Worm (Caenorhabditis elegans): ENCODE data around the gene skr-3.

DNA sequence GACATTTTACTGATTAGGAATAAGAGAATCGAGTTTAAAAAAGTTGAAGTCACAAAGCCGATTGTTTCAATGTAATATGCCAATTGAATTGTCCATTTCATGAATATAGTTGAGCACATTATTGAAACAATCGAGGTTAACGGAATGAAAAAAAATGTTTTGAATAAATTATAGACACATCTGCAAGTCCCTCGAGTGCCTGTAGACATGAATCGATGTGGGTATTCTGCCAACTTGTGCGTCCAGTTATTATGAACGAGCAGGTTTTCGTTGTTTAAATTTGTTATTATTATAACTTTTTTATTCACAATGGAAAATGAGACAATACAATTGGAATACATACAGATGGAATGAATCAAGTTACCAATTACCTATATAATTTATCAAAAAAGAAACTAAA is 37.5 kb downstream of the skr-3 start, which contains the start of gene str-99:
- TF ChIP-seq lin-39 (tag; optimal IDR thresholded peaks at IDR 0.05): no peak
- no peak for TF ChIP-seq unc-62 (GFP tag; optimal IDR thresholded peaks at IDR 0.05)
- TF ChIP-seq R02D3.7 (tag; optimal IDR thresholded peaks at IDR 0.05): no peak
- no peak for TF ChIP-seq elt-1 (tag; optimal IDR thresholded peaks at IDR 0.05)
- no peak for TF ChIP-seq skn-1 (tag; optimal IDR thresholded peaks at IDR 0.05)
- TF ChIP-seq mdl-1 (tag; optimal IDR thresholded peaks at IDR 0.05): no peak
- no peak for TF ChIP-seq ZK546.5 (tag; optimal IDR thresholded peaks at IDR 0.05)
- no peak for TF ChIP-seq unc-39 (tag; optimal IDR thresholded peaks at IDR 0.05)
- TF ChIP-seq nhr-23 (tag; optimal IDR thresholded peaks at IDR 0.05): no peak
- TF ChIP-seq lin-13 (GFP tag; optimal IDR thresholded peaks at IDR 0.05): no peak
- no peak for TF ChIP-seq F13H6.1 (tag; optimal IDR thresholded peaks at IDR 0.05)

All from whole organism, L2 larva.